Worm (Caenorhabditis elegans): ENCODE results near the gene fut-5.

The fut-5 gene

DNA sequence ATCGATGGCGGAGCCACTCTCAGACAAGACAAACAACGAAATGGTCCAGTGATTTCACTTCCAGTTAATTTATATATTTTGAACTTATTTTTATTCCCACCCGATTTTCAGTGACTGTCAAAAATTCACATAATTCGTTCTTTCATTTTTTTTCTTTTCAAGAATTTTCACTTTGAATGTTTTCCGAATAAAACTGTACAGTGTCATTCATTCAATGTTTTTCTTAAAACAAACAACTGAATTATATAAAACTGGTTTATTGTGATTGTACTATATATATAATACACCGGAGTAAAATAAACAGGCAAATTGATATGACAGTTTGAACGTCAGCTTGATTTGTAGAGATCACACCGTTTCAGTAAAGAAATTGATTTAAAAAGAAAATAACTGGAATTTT, 35.5 kb upstream of the fut-5 start:
- no peak for TF ChIP-seq madf-2 (tag; optimal IDR thresholded peaks at IDR 0.05)
- no peak for TF ChIP-seq ceh-31 (tag; optimal IDR thresholded peaks at IDR 0.05)
- no peak for TF ChIP-seq ceh-19 (GFP tag; optimal IDR thresholded peaks at IDR 0.05)
- no peak for TF ChIP-seq hlh-30 (tag; optimal IDR thresholded peaks at IDR 0.05; ENCODE audit: insufficient read depth)
- TF ChIP-seq nhr-232 (tag; optimal IDR thresholded peaks at IDR 0.05): no peak
- no peak for TF ChIP-seq F13H6.1 (tag; optimal IDR thresholded peaks at IDR 0.05)

ce11 chrII:4701482-4702119, 34.1 kb upstream of the fut-5 start, which contains the start of gene unc-85:
Gene unc-85, plus strand, starts transcription at chrII:4702069.
- peak; percentile 75 for TF ChIP-seq ceh-34 (tag; optimal IDR thresholded peaks at IDR 0.05)
- TF ChIP-seq ref-2 (tag; optimal IDR thresholded peaks at IDR 0.05): peak; percentile 85
- TF ChIP-seq ttx-3 (tag; optimal IDR thresholded peaks at IDR 0.05): peak; percentile 60
- TF ChIP-seq ceh-2 (tag; optimal IDR thresholded peaks at IDR 0.05): peak; percentile 66
- TF ChIP-seq che-1 (tag; optimal IDR thresholded peaks at IDR 0.05): peak; percentile 51
- TF ChIP-seq tbx-2 (tag; optimal IDR thresholded peaks at IDR 0.05): peak; percentile 91
- peak; percentile 86 for TF ChIP-seq ceh-31 (tag; optimal IDR thresholded peaks at IDR 0.05)
- TF ChIP-seq dmd-4 (tag; optimal IDR thresholded peaks at IDR 0.05; ENCODE audit: borderline replicate concordance): peak; percentile 64
- peak; percentile 63 for TF ChIP-seq sox-4 (tag; optimal IDR thresholded peaks at IDR 0.05)
- TF ChIP-seq fkh-6 (tag; optimal IDR thresholded peaks at IDR 0.05): peak; percentile 41
- peak; percentile 77 for TF ChIP-seq unc-86 (tag; optimal IDR thresholded peaks at IDR 0.05)
- TF ChIP-seq ceh-18 (tag; optimal IDR thresholded peaks at IDR 0.05): peak; percentile 73
- 0 out of 2 replicates have a peak, but pooled peaks have one; percentile 20 for TF ChIP-seq unc-3 (GFP tag; conservative IDR thresholded peaks at IDR 0.05)
- TF ChIP-seq unc-3 (tag; optimal IDR thresholded peaks at IDR 0.05): peak; percentile 73
- TF ChIP-seq C38D4.7 (GFP tag; optimal IDR thresholded peaks at IDR 0.05): peak; percentile 3
- TF ChIP-seq C08G9.2 (tag; optimal IDR thresholded peaks at IDR 0.05): peak; percentile 73
- TF ChIP-seq pha-2 (tag; optimal IDR thresholded peaks at IDR 0.05): peak; percentile 17
- peak; percentile 35 for TF ChIP-seq lin-11 (tag; optimal IDR thresholded peaks at IDR 0.05)
- peak; percentile 60 for TF ChIP-seq pqm-1 (tag; optimal IDR thresholded peaks at IDR 0.05)
- peak; percentile 45 for TF ChIP-seq fax-1 (tag; optimal IDR thresholded peaks at IDR 0.05)
- peak; percentile 26 for TF ChIP-seq eyg-1 (tag; optimal IDR thresholded peaks at IDR 0.05)
- TF ChIP-seq K09A11.1 (tag; optimal IDR thresholded peaks at IDR 0.05; ENCODE audit: insufficient read depth): peak; percentile 3
- TF ChIP-seq ceh-19 (GFP tag; optimal IDR thresholded peaks at IDR 0.05): peak; percentile 61
- peak; percentile 55 for TF ChIP-seq rnt-1 (tag; optimal IDR thresholded peaks at IDR 0.05)
- TF ChIP-seq ceh-14 (tag; optimal IDR thresholded peaks at IDR 0.05): peak; percentile 91
- TF ChIP-seq F13H6.1 (tag; optimal IDR thresholded peaks at IDR 0.05): peak; percentile 60
- TF ChIP-seq ceh-6 (GFP tag; optimal IDR thresholded peaks at IDR 0.05): peak; percentile 44
- TF ChIP-seq ets-4 (tag; optimal IDR thresholded peaks at IDR 0.05): peak; percentile 19
- peak; percentile 16 for TF ChIP-seq ceh-48 (tag; optimal IDR thresholded peaks at IDR 0.05)
- peak; percentile 51 for TF ChIP-seq ztf-16 (tag; optimal IDR thresholded peaks at IDR 0.05)
- peak; percentile 41 for TF ChIP-seq tbx-7 (tag; optimal IDR thresholded peaks at IDR 0.05)
- TF ChIP-seq zip-5 (tag; optimal IDR thresholded peaks at IDR 0.05): peak; percentile 56
- peak; percentile 47 for TF ChIP-seq T23F11.4 (GFP tag; optimal IDR thresholded peaks at IDR 0.05)
- TF ChIP-seq Y22D7AL.16 (tag; optimal IDR thresholded peaks at IDR 0.05): peak; percentile 8
- peak; percentile 59 for TF ChIP-seq gmeb-2 (tag; optimal IDR thresholded peaks at IDR 0.05)
- peak; percentile 65 for TF ChIP-seq hlh-8 (tag; optimal IDR thresholded peaks at IDR 0.05)
- peak; percentile 35 for TF ChIP-seq lim-6 (tag; optimal IDR thresholded peaks at IDR 0.05)
- peak; percentile 33 for TF ChIP-seq pat-9 (tag; optimal IDR thresholded peaks at IDR 0.05)
- peak; percentile 70 for TF ChIP-seq unc-42 (tag; optimal IDR thresholded peaks at IDR 0.05)
- TF ChIP-seq nfya-1 (tag; optimal IDR thresholded peaks at IDR 0.05): peak; percentile 78

Measured in whole organism, late embryonic.